Fruit fly (Drosophila melanogaster) whole organism, embryonic: ENCODE data around the gene Vajk2.

ENCODE experiments used
- ATbp ChIP-seq: fragments of 200-800 bp; sonication (Bioruptor generic); optimal IDR thresholded peaks from 2 replicates; lab custom pipeline; 2017; ENCODE audit warnings: missing biosample characterization, mild to moderate bottlenecking, missing genetic modification characterization, missing genetic modification reagents
- Adf1 ChIP-seq: fragments of 200-800 bp; sonication (Bioruptor generic); IDR thresholded peaks from 2 replicates; pipeline ENCODE4 v1.3.6; 2022; ENCODE audit warnings: missing biosample characterization, missing genetic modification characterization
- Blimp-1 ChIP-seq: fragments of 200-800 bp; sonication (Bioruptor generic); optimal IDR thresholded peaks from 3 replicates; lab custom pipeline; 2018; ENCODE audit warnings: missing biosample characterization, missing genetic modification characterization, mild to moderate bottlenecking, moderate library complexity, missing genetic modification reagents
- CG11093 ChIP-seq: fragments of 200-800 bp; sonication (Bioruptor generic); IDR thresholded peaks from 3 replicates; pipeline ENCODE4 v1.3.6; 2022; ENCODE audit warnings: missing biosample characterization, missing genetic modification characterization
- CG12391 ChIP-seq: fragments of 200-800 bp; sonication (Bioruptor generic); optimal IDR thresholded peaks from 3 replicates; lab custom pipeline; 2018; ENCODE audit warnings: missing biosample characterization, mild to moderate bottlenecking, missing genetic modification characterization, moderate library complexity
- CG17612 ChIP-seq: fragments of 200-800 bp; sonication (Bioruptor generic); IDR thresholded peaks from 2 replicates; pipeline ENCODE4 v1.3.6; 2022; ENCODE audit warnings: missing biosample characterization, missing genetic modification characterization
- CG2199 ChIP-seq: fragments of 200-800 bp; sonication (Bioruptor generic); IDR thresholded peaks from 3 replicates; pipeline ENCODE4 v1.3.6; 2022; ENCODE audit warnings: missing biosample characterization, missing genetic modification characterization
- CG31224 ChIP-seq: fragments of 200-800 bp; sonication (Bioruptor generic); IDR thresholded peaks from 2 replicates; pipeline ENCODE4 v1.3.6; 2022; ENCODE audit warnings: missing biosample characterization, missing genetic modification characterization
- CG32532 ChIP-seq: fragments of 200-800 bp; sonication (Bioruptor generic); IDR thresholded peaks from 2 replicates; pipeline ENCODE4 v1.3.6; 2022; ENCODE audit warnings: missing biosample characterization, missing genetic modification characterization
- CG34376 ChIP-seq: fragments of 200-800 bp; sonication (Bioruptor generic); optimal IDR thresholded peaks from 2 replicates; lab custom pipeline; 2018; ENCODE audit warnings: missing biosample characterization, mild to moderate bottlenecking, missing genetic modification characterization
- CG6175 ChIP-seq: fragments of 200-800 bp; sonication (Bioruptor generic); IDR thresholded peaks from 3 replicates; pipeline ENCODE4 v1.3.6; 2022; ENCODE audit warnings: missing biosample characterization, missing genetic modification characterization
- Fer3 ChIP-seq: fragments of 200-800 bp; sonication (Bioruptor generic); optimal IDR thresholded peaks from 2 replicates; lab custom pipeline; 2018; ENCODE audit warnings: missing biosample characterization, mild to moderate bottlenecking, missing genetic modification characterization, moderate library complexity
- Hey ChIP-seq: fragments of 200-800 bp; sonication (Bioruptor generic); optimal IDR thresholded peaks from 3 replicates; lab custom pipeline; 2018; ENCODE audit warnings: missing biosample characterization, mild to moderate bottlenecking, missing genetic modification characterization
- Jarid2 ChIP-seq: fragments of 200-800 bp; sonication (Bioruptor generic); optimal IDR thresholded peaks from 3 replicates; lab custom pipeline; 2017; ENCODE audit warnings: mild to moderate bottlenecking, missing biosample characterization, missing genetic modification reagents, missing genetic modification characterization
- Max ChIP-seq: fragments of 200-800 bp; sonication (Bioruptor generic); optimal IDR thresholded peaks from 2 replicates; lab custom pipeline; 2016; ENCODE audit warnings: missing biosample characterization, mild to moderate bottlenecking, missing genetic modification characterization
- Med ChIP-seq: fragments of 200-800 bp; sonication (Bioruptor generic); peaks from one replicate; lab custom pipeline; 2016; ENCODE audit warnings: missing biosample characterization, missing genetic modification characterization, mild to moderate bottlenecking, inconsistent platforms, moderate library complexity
- Nf-YC ChIP-seq: fragments of 200-800 bp; optimal IDR thresholded peaks from 3 replicates; lab custom pipeline; 2019; ENCODE audit warnings: missing biosample characterization, mild to moderate bottlenecking, missing genetic modification characterization, moderate library complexity
- Oli ChIP-seq: fragments of 200-800 bp; sonication (Bioruptor generic); optimal IDR thresholded peaks from 2 replicates; lab custom pipeline; 2018; ENCODE audit warnings: missing biosample characterization, mild to moderate bottlenecking, missing genetic modification characterization, moderate library complexity
- PHDP ChIP-seq: fragments of 200-800 bp; sonication (Bioruptor generic); optimal IDR thresholded peaks from 3 replicates; lab custom pipeline; 2018; ENCODE audit warnings: missing biosample characterization, mild to moderate bottlenecking, missing genetic modification characterization, moderate library complexity
- Pdp1 ChIP-seq, 2 experiments: fragments of 200-800 bp; sonication (Bioruptor generic); optimal IDR thresholded peaks; 3 replicates each; lab custom pipeline; 2016; ENCODE audit warnings: missing biosample characterization in 2 of 2, missing genetic modification characterization in 2 of 2, mild to moderate bottlenecking in 1 of 2, moderate library complexity in 1 of 2
- Trl ChIP-seq, 3 experiments: fragments of >200 bp in 2 of 3; fragments of 200-800 bp in 1 of 3; sonication (Bioruptor generic) in 1 of 3; optimal IDR thresholded peaks; 2 replicates in 1 of 3; 3 replicates in 2 of 3; lab custom pipeline; 2016 to 2017; ENCODE audit warnings: missing biosample characterization in 1 of 3, missing genetic modification characterization in 1 of 3
- cg ChIP-seq: fragments of 200-800 bp; sonication (Bioruptor generic); optimal IDR thresholded peaks from 3 replicates; lab custom pipeline; 2019; ENCODE audit warnings: missing biosample characterization, mild to moderate bottlenecking, missing genetic modification characterization, moderate library complexity
- chinmo ChIP-seq: fragments of 200-800 bp; sonication (Bioruptor generic); IDR thresholded peaks from 4 replicates; pipeline ENCODE4 v1.3.6; 2022; ENCODE audit warnings: missing biosample characterization, missing genetic modification characterization; ENCODE audit not compliant: partially characterized antibody
- crc ChIP-seq: fragments of 200-800 bp; sonication (Bioruptor generic); optimal IDR thresholded peaks from 2 replicates; lab custom pipeline; 2016; ENCODE audit warnings: missing biosample characterization, missing genetic modification characterization
- exex ChIP-seq: fragments of 200-800 bp; sonication (Bioruptor generic); optimal IDR thresholded peaks from 4 replicates; lab custom pipeline; 2018; ENCODE audit warnings: missing biosample characterization, mild to moderate bottlenecking, missing genetic modification characterization, moderate library complexity
- ftz-f1 ChIP-seq: fragments of 200-800 bp; sonication (Bioruptor generic); optimal IDR thresholded peaks from 2 replicates; lab custom pipeline; 2016; ENCODE audit warnings: missing biosample characterization, missing genetic modification characterization
- jigr1 ChIP-seq: fragments of 200-800 bp; sonication (Bioruptor generic); IDR thresholded peaks from 3 replicates; pipeline ENCODE4 v1.3.6; 2022; ENCODE audit warnings: missing biosample characterization, missing genetic modification characterization
- kay ChIP-seq: fragments of 200-800 bp; sonication (Bioruptor generic); optimal IDR thresholded peaks from 2 replicates; lab custom pipeline; 2016; ENCODE audit warnings: missing biosample characterization, missing genetic modification characterization
- ken ChIP-seq: fragments of 200-800 bp; sonication (Bioruptor generic); IDR thresholded peaks from 3 replicates; pipeline ENCODE4 v1.3.6; 2022; ENCODE audit warnings: missing biosample characterization, missing genetic modification characterization
- knrl ChIP-seq: fragments of 200-800 bp; sonication (Bioruptor generic); IDR thresholded peaks from 3 replicates; pipeline ENCODE4 v1.3.6; 2022; ENCODE audit warnings: missing biosample characterization, missing genetic modification characterization; ENCODE audit not compliant: partially characterized antibody
- mirr ChIP-seq: fragments of 200-800 bp; sonication (Bioruptor generic); optimal IDR thresholded peaks from 3 replicates; lab custom pipeline; 2018; ENCODE audit warnings: missing biosample characterization, mild to moderate bottlenecking, missing genetic modification characterization
- otp ChIP-seq: fragments of 200-800 bp; sonication (Bioruptor generic); IDR thresholded peaks from 3 replicates; pipeline ENCODE4, ENCODE4 v1.3.6; 2022; ENCODE audit warnings: missing biosample characterization, missing genetic modification characterization
- run ChIP-seq: fragments of 200-800 bp; sonication (Bioruptor generic); optimal IDR thresholded peaks from 3 replicates; lab custom pipeline; 2018; ENCODE audit warnings: missing biosample characterization, mild to moderate bottlenecking, missing genetic modification characterization
- seq ChIP-seq: fragments of 200-800 bp; sonication (Bioruptor generic); IDR thresholded peaks from 2 replicates; pipeline ENCODE4 v1.3.6; 2022; ENCODE audit warnings: missing biosample characterization, missing genetic modification characterization
- ttk ChIP-seq: fragments of 200-800 bp; sonication (Bioruptor generic); IDR thresholded peaks from 2 replicates; pipeline ENCODE4 v2.1.2; 2022; ENCODE audit warnings: missing biosample characterization, missing genetic modification characterization
- zf30C ChIP-seq: fragments of 200-800 bp; sonication (Bioruptor generic); optimal IDR thresholded peaks from 3 replicates; lab custom pipeline; 2018; ENCODE audit warnings: missing biosample characterization, mild to moderate bottlenecking, missing genetic modification characterization

The Vajk2 gene

dm6 chr2L:13934542-13935065 is at the start of gene Vajk2:
Vajk2 (minus strand) TSS chr2L:13934692.
- 0 out of 4 replicates have a peak, but pooled peaks have one; percentile 61 for TF ChIP-seq chinmo (GFP tag; lab: Robert Waterston, UW)
- TF ChIP-seq seq (GFP tag; lab: Robert Waterston, UW): 0 out of 2 replicates have a peak, but pooled peaks have one; percentile 14
- no peak for TF ChIP-seq PHDP (tag; lab: Kevin White, UChicago)
- TF ChIP-seq CG6175: peak; percentile 58; the same call in 1 of the 3 replicates
- no peak for TF ChIP-seq Pdp1 (GFP tag; optimal IDR thresholded peaks at IDR 0.05; lab: Kevin White, UChicago)
- TF ChIP-seq jigr1: no peak
- peak; percentile 31 for TF ChIP-seq cg (GFP tag; lab: Kevin White, UChicago)
- peak; percentile 68 for TF ChIP-seq Adf1 (GFP tag; lab: Robert Waterston, UW)
- TF ChIP-seq CG31224: 0 out of 2 replicates have a peak, but pooled peaks have one; percentile 13
- TF ChIP-seq Trl (optimal IDR thresholded peaks at IDR 0.05; lab: Kevin White, UChicago): peak in 1 of 2 experiments; percentile 9
- TF ChIP-seq Trl (GFP tag; optimal IDR thresholded peaks at IDR 0.05; lab: Kevin White, UChicago): no peak
- TF ChIP-seq CG17612 (GFP tag; lab: Robert Waterston, UW): 0 out of 2 replicates have a peak, but pooled peaks have one; percentile 34
- TF ChIP-seq CG11093 (GFP tag; lab: Robert Waterston, UW): no peak

DNA sequence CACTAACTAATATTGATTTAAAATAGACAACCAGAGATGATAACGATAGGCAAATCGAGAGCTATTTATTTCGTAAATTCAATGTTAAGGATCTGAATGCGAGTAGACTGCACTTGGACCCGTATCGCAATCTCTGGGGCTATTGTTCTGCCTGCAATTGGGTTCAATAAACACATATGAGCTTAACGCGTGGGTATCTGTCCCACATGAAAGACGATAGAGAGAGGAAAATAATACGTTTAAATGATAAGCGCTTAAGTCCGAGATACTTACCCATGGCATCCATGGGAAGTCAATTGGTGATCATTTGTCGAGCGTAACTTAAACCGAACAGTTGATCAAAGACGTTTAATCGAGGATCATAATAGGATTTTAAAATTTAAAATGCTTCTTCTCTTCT is 45.3 kb upstream of the Vajk2 start, which contains the start of gene NimC2:
Gene NimC2, plus strand, starts transcription at position 301 of the 400 bp plus-strand sequence.
- TF ChIP-seq Hey (tag; lab: Kevin White, UChicago) (no peak), kay (GFP tag; lab: Kevin White, UChicago) (no peak), Oli (tag; lab: Kevin White, UChicago) (no peak), ATbp (GFP tag; lab: Kevin White, UChicago) (no peak), Nf-YC (tag; lab: Kevin White, UChicago) (no peak), ttk (no peak), run (tag; lab: Kevin White, UChicago) (no peak)

DNA sequence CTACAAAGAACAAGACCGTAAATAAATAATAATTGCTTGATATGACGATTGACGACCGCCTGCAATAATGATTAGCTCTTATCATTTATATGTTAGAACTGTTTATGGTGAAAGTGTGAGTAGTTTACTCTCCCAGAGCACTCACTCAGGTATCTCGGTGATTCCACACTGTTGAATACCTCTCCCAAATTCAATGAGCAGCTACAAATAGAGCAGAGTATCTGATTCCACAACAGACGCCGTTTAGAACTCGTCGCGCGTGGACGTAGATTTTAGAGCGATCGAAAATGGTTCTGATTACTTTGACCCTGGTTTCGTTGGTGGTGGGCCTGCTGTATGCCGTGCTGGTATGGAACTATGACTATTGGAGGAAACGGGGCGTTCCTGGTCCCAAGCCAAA is 42.6 kb upstream of the Vajk2 start, which contains the start of gene Cyp28a5:
Gene Cyp28a5, plus strand, starts transcription at position 230 of the 400 bp plus-strand sequence.
- TF ChIP-seq CG12391 (tag; lab: Kevin White, UChicago) (no peak), ken (GFP tag; lab: Robert Waterston, UW) (0 out of 3 replicates have a peak, but pooled peaks have one; percentile 24), Fer3 (tag; lab: Kevin White, UChicago) (no peak), crc (GFP tag; lab: Kevin White, UChicago) (no peak), CG32532 (GFP tag; lab: Robert Waterston, UW) (peak; percentile 29; the same call in 1 of the 2 replicates), mirr (peak; percentile 12), otp (GFP tag; lab: Robert Waterston, UW) (no peak), Jarid2 (peak; percentile 66), Trl (optimal IDR thresholded peaks at IDR 0.05; lab: Kevin White, UChicago) (peak; percentile 31 to 40), Trl (GFP tag; optimal IDR thresholded peaks at IDR 0.05; lab: Kevin White, UChicago) (no peak), exex (tag; lab: Kevin White, UChicago) (peak; percentile 72), CG2199 (GFP tag; lab: Robert Waterston, UW) (0 out of 3 replicates have a peak, but pooled peaks have one; percentile 46), Max (GFP tag; lab: Kevin White, UChicago) (no peak), zf30C (no peak), chinmo (GFP tag; lab: Robert Waterston, UW) (peak; percentile 80; the same call in 1 of the 4 replicates), CG34376 (peak; percentile 36), Med (GFP tag; lab: Kevin White, UChicago) (peak; percentile 76), ftz-f1 (peak; percentile 43), knrl (GFP tag; lab: Robert Waterston, UW) (no peak), Blimp-1 (GFP tag; lab: Kevin White, UChicago) (peak; percentile 13)
- TF ChIP-seq, all 482 proteins: peak for 12
